Worm (Caenorhabditis elegans) whole organism, L1 larva: ENCODE measurements around the gene lgl-1.
A peak's percentile ranks its signal among the peaks of the same experiment; 100 is the strongest.

Experiments used
- C04F5.9 ChIP-seq: sonication (generic microtip); optimal IDR thresholded peaks from 2 replicates; lab custom pipeline; 2016; ENCODE audit warnings: missing genetic modification characterization, missing compliant biosample characterization
- C16A3.4 ChIP-seq: fragments of 150-350 bp; optimal IDR thresholded peaks from 2 replicates; lab custom pipeline; 2014; ENCODE audit warnings: missing biosample characterization, missing genetic modification characterization
- C34B4.2 ChIP-seq: sonication (generic microtip); optimal IDR thresholded peaks from 2 replicates; lab custom pipeline; 2017; ENCODE audit warnings: mild to moderate bottlenecking, missing genetic modification characterization, missing compliant biosample characterization
- F16B12.6 ChIP-seq: fragments of 150-350 bp; optimal IDR thresholded peaks from 2 replicates; lab custom pipeline; 2014; ENCODE audit warnings: missing biosample characterization, missing genetic modification characterization
- aly-2 ChIP-seq: fragments of 150-350 bp; optimal IDR thresholded peaks from 2 replicates; lab custom pipeline; 2014; ENCODE audit warnings: missing biosample characterization, missing genetic modification characterization
- blmp-1 ChIP-seq: fragments of 150-350 bp; optimal IDR thresholded peaks from 2 replicates; lab custom pipeline; 2014; ENCODE audit warnings: missing biosample characterization, missing genetic modification characterization
- ceh-63 ChIP-seq: fragments of 200-800 bp; sonication (Bioruptor generic); optimal IDR thresholded peaks from 2 replicates; lab custom pipeline; 2018; ENCODE audit warnings: mild to moderate bottlenecking, missing genetic modification characterization, missing compliant biosample characterization
- ceh-8 ChIP-seq: fragments of 200-800 bp; sonication (Bioruptor generic); optimal IDR thresholded peaks from 2 replicates; lab custom pipeline; 2018; ENCODE audit warnings: mild to moderate bottlenecking, missing genetic modification characterization, moderate library complexity, missing compliant biosample characterization
- ceh-82 ChIP-seq, 3 experiments: fragments of 150-350 bp in 1 of 3; sonication (generic microtip) in 2 of 3; optimal IDR thresholded peaks; 2 replicates each; lab custom pipeline; 2014 to 2017; ENCODE audit warnings: missing biosample characterization in 3 of 3, missing genetic modification characterization in 3 of 3
- ces-1 ChIP-seq: fragments of 150-350 bp; optimal IDR thresholded peaks from 2 replicates; lab custom pipeline; 2014; ENCODE audit warnings: missing biosample characterization, missing genetic modification reagents, missing genetic modification characterization
- dpl-1 ChIP-seq, 3 experiments: fragments of 150-350 bp in 2 of 3; sonication (generic microtip) in 1 of 3; optimal IDR thresholded peaks; 2 replicates each; lab custom pipeline; 2014 to 2017; ENCODE audit warnings: missing biosample characterization in 3 of 3, missing genetic modification characterization in 3 of 3, missing genetic modification reagents in 3 of 3
- dsc-1 ChIP-seq: sonication (generic microtip); optimal IDR thresholded peaks from 2 replicates; lab custom pipeline; 2016; ENCODE audit warnings: mild to moderate bottlenecking, missing genetic modification characterization, missing compliant biosample characterization
- efl-1 ChIP-seq, 4 experiments: fragments of 150-350 bp; optimal IDR thresholded peaks in 3 of 4; peaks in 1 of 4; 1 replicate in 1 of 4; 2 replicates in 3 of 4; lab custom pipeline; 2014; ENCODE audit warnings: missing biosample characterization in 2 of 4, missing genetic modification characterization in 2 of 4, missing genetic modification reagents in 2 of 4
- elt-2 ChIP-seq: sonication (generic microtip); optimal IDR thresholded peaks from 2 replicates; lab custom pipeline; 2016; ENCODE audit warnings: missing genetic modification characterization, mild to moderate bottlenecking, inconsistent platforms, missing compliant biosample characterization, missing genetic modification reagents
- elt-3 ChIP-seq, 6 experiments: fragments of 150-350 bp in 1 of 6; sonication (generic microtip); optimal IDR thresholded peaks; 2 replicates each; lab custom pipeline; 2017 to 2018; ENCODE audit warnings: missing biosample characterization in 6 of 6, missing genetic modification characterization in 6 of 6, inconsistent platforms in 1 of 6
- ets-5 ChIP-seq: fragments of 200-800 bp; sonication (Bioruptor generic); IDR thresholded peaks from 2 replicates; pipeline ENCODE4 v1.3.6; 2022; ENCODE audit warnings: missing genetic modification characterization, missing compliant biosample characterization
- fkh-8 ChIP-seq: sonication (generic microtip); optimal IDR thresholded peaks from 2 replicates; lab custom pipeline; 2016; ENCODE audit warnings: mild to moderate bottlenecking, missing genetic modification characterization, missing compliant biosample characterization
- fos-1 ChIP-seq: fragments of 150-350 bp; optimal IDR thresholded peaks from 2 replicates; lab custom pipeline; 2014; ENCODE audit warnings: missing biosample characterization, missing genetic modification characterization
- grh-1 ChIP-seq: fragments of 200-800 bp; sonication (Bioruptor generic); IDR thresholded peaks from 2 replicates; pipeline ENCODE4 v1.3.6; 2022; ENCODE audit warnings: missing genetic modification reagents, missing genetic modification characterization, missing compliant biosample characterization
- irx-1 ChIP-seq: sonication (generic microtip); optimal IDR thresholded peaks from 2 replicates; lab custom pipeline; 2016; ENCODE audit warnings: missing genetic modification characterization, missing compliant biosample characterization
- isw-1 ChIP-seq: fragments of 200-800 bp; sonication (Bioruptor generic); IDR thresholded peaks from 2 replicates; pipeline ENCODE4 v1.3.6; 2022; ENCODE audit warnings: missing genetic modification characterization, missing compliant biosample characterization
- lin-14 ChIP-seq: fragments of 200-800 bp; sonication (Bioruptor generic); optimal IDR thresholded peaks from 2 replicates; lab custom pipeline; 2018; ENCODE audit warnings: mild to moderate bottlenecking, missing genetic modification characterization, moderate library complexity, missing compliant biosample characterization
- lin-15B ChIP-seq: fragments of 150-350 bp; sonication (generic microtip); optimal IDR thresholded peaks from 3 replicates; lab custom pipeline; 2014; ENCODE audit warnings: missing biosample characterization, missing genetic modification characterization
- lin-35 ChIP-seq, 2 experiments: fragments of 150-350 bp; optimal IDR thresholded peaks; 2 replicates each; lab custom pipeline; 2014; ENCODE audit warnings: missing biosample characterization in 2 of 2, missing genetic modification characterization in 2 of 2, missing genetic modification reagents in 2 of 2
- lin-39 ChIP-seq: fragments of 150-350 bp; optimal IDR thresholded peaks from 2 replicates; lab custom pipeline; 2014; ENCODE audit warnings: missing biosample characterization, missing genetic modification reagents, missing genetic modification characterization
- lir-3 ChIP-seq: sonication (generic microtip); optimal IDR thresholded peaks from 2 replicates; lab custom pipeline; 2016; ENCODE audit warnings: mild to moderate bottlenecking, missing genetic modification characterization, moderate library complexity, missing compliant biosample characterization; ENCODE audit not compliant: poor library complexity
- mef-2 ChIP-seq: fragments of 150-350 bp; optimal IDR thresholded peaks from 2 replicates; lab custom pipeline; 2014; ENCODE audit warnings: missing biosample characterization, missing genetic modification characterization
- mep-1 ChIP-seq: fragments of 150-350 bp; optimal IDR thresholded peaks from 2 replicates; lab custom pipeline; 2014; ENCODE audit warnings: missing biosample characterization, missing genetic modification characterization
- nhr-12 ChIP-seq: sonication (generic microtip); optimal IDR thresholded peaks from 2 replicates; lab custom pipeline; 2017; ENCODE audit warnings: missing biosample characterization, missing genetic modification characterization
- nhr-19 ChIP-seq: fragments of 200-800 bp; sonication (Bioruptor generic); conservative IDR thresholded peaks from 2 replicates; pipeline ENCODE4 v1.3.6; 2022; ENCODE audit warnings: missing genetic modification characterization, missing compliant biosample characterization
- nhr-76 ChIP-seq: sonication (generic microtip); optimal IDR thresholded peaks from 2 replicates; lab custom pipeline; 2017; ENCODE audit warnings: missing biosample characterization, missing genetic modification characterization
- nhr-77 ChIP-seq: fragments of 150-350 bp; optimal IDR thresholded peaks from 2 replicates; lab custom pipeline; 2014; ENCODE audit warnings: missing biosample characterization, missing genetic modification characterization
- nhr-90 ChIP-seq: sonication (generic microtip); optimal IDR thresholded peaks from 2 replicates; lab custom pipeline; 2016; ENCODE audit warnings: mild to moderate bottlenecking, missing genetic modification characterization, missing compliant biosample characterization; ENCODE audit not compliant: poor library complexity
- pag-3 ChIP-seq: sonication (generic microtip); optimal IDR thresholded peaks from 2 replicates; lab custom pipeline; 2017; ENCODE audit warnings: missing genetic modification characterization, mild to moderate bottlenecking, missing compliant biosample characterization, antibody characterized with exemption, borderline replicate concordance; ENCODE audit not compliant: insufficient read depth
- pqm-1 ChIP-seq: sonication (generic microtip); optimal IDR thresholded peaks from 3 replicates; lab custom pipeline; 2017; ENCODE audit warnings: missing biosample characterization, missing genetic modification characterization
- rnt-1 ChIP-seq: sonication (generic microtip); optimal IDR thresholded peaks from 2 replicates; lab custom pipeline; 2016; ENCODE audit warnings: mild to moderate bottlenecking, missing genetic modification characterization, moderate library complexity, missing compliant biosample characterization
- snpc-4 ChIP-seq: fragments of 150-350 bp; optimal IDR thresholded peaks from 2 replicates; lab custom pipeline; 2014; ENCODE audit warnings: missing biosample characterization, missing genetic modification characterization
- sptf-1 ChIP-seq: fragments of 150-350 bp; optimal IDR thresholded peaks from 2 replicates; lab custom pipeline; 2014; ENCODE audit warnings: missing biosample characterization, missing genetic modification characterization
- swsn-7 ChIP-seq: sonication (generic microtip); optimal IDR thresholded peaks from 2 replicates; lab custom pipeline; 2016; ENCODE audit warnings: missing genetic modification characterization, missing compliant biosample characterization
- tlp-1 ChIP-seq: fragments of 150-350 bp; optimal IDR thresholded peaks from 2 replicates; lab custom pipeline; 2014; ENCODE audit warnings: missing biosample characterization, missing genetic modification characterization
- unc-30 ChIP-seq: sonication (generic microtip); optimal IDR thresholded peaks from 2 replicates; lab custom pipeline; 2017; ENCODE audit warnings: missing biosample characterization, missing genetic modification characterization
- unc-62 ChIP-seq: fragments of 150-350 bp; optimal IDR thresholded peaks from 2 replicates; lab custom pipeline; 2014; ENCODE audit warnings: missing biosample characterization, missing genetic modification reagents, missing genetic modification characterization
- unc-98 ChIP-seq: fragments of 200-800 bp; sonication (Bioruptor generic); IDR thresholded peaks from 2 replicates; pipeline ENCODE4 v1.3.6; 2022; ENCODE audit warnings: missing genetic modification characterization, missing compliant biosample characterization
- xbp-1 ChIP-seq: sonication (generic microtip); optimal IDR thresholded peaks from 2 replicates; lab custom pipeline; 2016; ENCODE audit warnings: missing genetic modification characterization, missing compliant biosample characterization
- zip-4 ChIP-seq: fragments of 200-800 bp; sonication (Bioruptor generic); optimal IDR thresholded peaks from 2 replicates; lab custom pipeline; 2018; ENCODE audit warnings: mild to moderate bottlenecking, missing genetic modification characterization, moderate library complexity, missing compliant biosample characterization
- ztf-11 ChIP-seq, 2 experiments: sonication (generic microtip); optimal IDR thresholded peaks; 2 replicates each; lab custom pipeline; 2016 to 2017; ENCODE audit warnings: missing genetic modification characterization in 2 of 2, missing biosample characterization in 1 of 2, missing compliant biosample characterization in 1 of 2
- ztf-4 ChIP-seq: fragments of 150-350 bp; optimal IDR thresholded peaks from 2 replicates; lab custom pipeline; 2014; ENCODE audit warnings: missing biosample characterization, missing genetic modification characterization

The lgl-1 gene

ce11 chrX:888294-888693 is 17.4 kb upstream of the lgl-1 start, which contains the start of gene mam-1:
Gene mam-1, minus strand, starts transcription at chrX:888394.
- TF ChIP-seq lin-39 (tag; lab: Kevin White, UChicago) (no peak), C16A3.4 (tag; lab: Kevin White, UChicago) (no peak), dpl-1 (GFP tag; optimal IDR thresholded peaks at IDR 0.05; lab: Kevin White, UChicago) (no peak), lir-3 (no peak), nhr-12 (tag; lab: Kevin White, UChicago) (no peak), mep-1 (tag; lab: Kevin White, UChicago) (no peak), fkh-8 (no peak)
- TF ChIP-seq, all 84 proteins: peak for 0

ce11 chrX:880367-880766 is 9.5 kb upstream of the lgl-1 start, which contains the start of gene ZC13.2:
Gene ZC13.2, plus strand, starts transcription at chrX:880667.
- TF ChIP-seq ceh-8 (GFP tag; lab: Kevin White, UChicago) = peak; percentile 25
- peak; percentile 61 for TF ChIP-seq fkh-8
- no peak for TF ChIP-seq nhr-77 (tag; lab: Kevin White, UChicago)

ce11 chrX:876935-877334 is 6.0 kb upstream of the lgl-1 start, which contains the start of gene ZC13.1:
Gene ZC13.1, plus strand, starts transcription at chrX:877239.
- TF ChIP-seq ceh-63 (GFP tag; lab: Kevin White, UChicago) = no peak
- no peak for TF ChIP-seq snpc-4 (tag; lab: Kevin White, UChicago)
- no peak for TF ChIP-seq nhr-19 (GFP tag; lab: Robert Waterston, UW)
- TF ChIP-seq C34B4.2 (tag; lab: Kevin White, UChicago) = no peak
- TF ChIP-seq fkh-8 = peak; percentile 71
- TF ChIP-seq pag-3 = no peak
- TF ChIP-seq zip-4 (GFP tag; lab: Kevin White, UChicago) = no peak
- TF ChIP-seq lin-39 (tag; lab: Kevin White, UChicago) = no peak
- peak; percentile 58 for TF ChIP-seq nhr-77 (tag; lab: Kevin White, UChicago)
- no peak for TF ChIP-seq nhr-12 (tag; lab: Kevin White, UChicago)
- TF ChIP-seq F16B12.6 = peak; percentile 25
- TF ChIP-seq unc-30 (tag; lab: Kevin White, UChicago) = no peak
- TF ChIP-seq unc-98 = no peak
- TF ChIP-seq ces-1 (GFP tag; lab: Kevin White, UChicago) = no peak
- no peak for TF ChIP-seq ztf-4 (tag; lab: Kevin White, UChicago)
- no peak for TF ChIP-seq sptf-1 (tag; lab: Kevin White, UChicago)
- no peak for TF ChIP-seq elt-2 (tag; lab: Kevin White, UChicago)
- TF ChIP-seq grh-1 = no peak
- TF ChIP-seq lin-15B (tag; lab: Kevin White, UChicago) = peak; percentile 61
- TF ChIP-seq efl-1 (optimal IDR thresholded peaks at IDR 0.05; lab: Kevin White, UChicago) = peak; percentile 36 to 66
- TF ChIP-seq efl-1 (GFP tag; optimal IDR thresholded peaks at IDR 0.05 in 1 of 2; lab: Kevin White, UChicago) = peak in 1 of 2 experiments; percentile 15
- no peak for TF ChIP-seq unc-62 (GFP tag; lab: Kevin White, UChicago)
- peak; percentile 86 for TF ChIP-seq lin-14 (GFP tag; lab: Kevin White, UChicago)
- peak; percentile 52 for TF ChIP-seq swsn-7
- no peak for TF ChIP-seq nhr-90 (tag; lab: Kevin White, UChicago)
- no peak for TF ChIP-seq tlp-1 (tag; lab: Kevin White, UChicago)
- TF ChIP-seq pqm-1 (tag; lab: Kevin White, UChicago) = no peak
- TF ChIP-seq fos-1 (tag; lab: Kevin White, UChicago) = peak; percentile 24
- TF ChIP-seq ztf-11 (tag; optimal IDR thresholded peaks at IDR 0.05; lab: Kevin White, UChicago) = no peak
- TF ChIP-seq dsc-1 (tag; lab: Kevin White, UChicago) = peak; percentile 13
- no peak for TF ChIP-seq ceh-8 (GFP tag; lab: Kevin White, UChicago)
- TF ChIP-seq C04F5.9 = no peak
- no peak for TF ChIP-seq isw-1
- peak; percentile 30 to 64 (median 46) for TF ChIP-seq dpl-1 (GFP tag; optimal IDR thresholded peaks at IDR 0.05; lab: Kevin White, UChicago)
- no peak for TF ChIP-seq lir-3
- TF ChIP-seq ceh-82 (tag; optimal IDR thresholded peaks at IDR 0.05; lab: Kevin White, UChicago) = peak in 2 of 3 experiments; percentile 19 to 88
- TF ChIP-seq elt-3 (tag; optimal IDR thresholded peaks at IDR 0.05; lab: Kevin White, UChicago) = peak in 3 of 6 experiments; percentile 10 to 45 (median 38)
- peak; percentile 61 to 81 for TF ChIP-seq lin-35 (GFP tag; optimal IDR thresholded peaks at IDR 0.05; lab: Kevin White, UChicago)
- TF ChIP-seq mef-2 (tag; lab: Kevin White, UChicago) = peak; percentile 3
- peak; percentile 33 for TF ChIP-seq xbp-1
- TF ChIP-seq aly-2 = no peak
- TF ChIP-seq irx-1 (tag; lab: Kevin White, UChicago) = no peak
- TF ChIP-seq rnt-1 (tag; lab: Kevin White, UChicago) = peak; percentile 72
- peak; percentile 97 for TF ChIP-seq blmp-1 (tag; lab: Kevin White, UChicago)
- no peak for TF ChIP-seq ets-5
- TF ChIP-seq nhr-76 (tag; lab: Kevin White, UChicago) = no peak
